Worm (Caenorhabditis elegans): ENCODE results near the gene daf-31.

Gene daf-31

ce11 chrIV:8333554-8333953 is 43.5 kb downstream of the daf-31 start:
- TF ChIP-seq ama-1 (optimal IDR thresholded peaks at IDR 0.05), result peak; percentile 97
- TF ChIP-seq tbx-37 (GFP tag; conservative IDR thresholded peaks at IDR 0.05), result no peak
- no peak for TF ChIP-seq hmbx-1 (tag; optimal IDR thresholded peaks at IDR 0.05)
- TF ChIP-seq aly-1 (tag; optimal IDR thresholded peaks at IDR 0.05), result peak; percentile 47

DNA sequence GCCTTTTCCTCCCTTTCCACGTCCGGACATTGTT is 43.7 kb downstream of the daf-31 start, which contains the start of gene his-31:
Gene his-31, minus strand, starts transcription at position 30 of the 34 bp plus-strand sequence.
- TF ChIP-seq tbx-11 (GFP tag; IDR thresholded peaks at IDR 0.05) (no peak), sea-1 (GFP tag; conservative IDR thresholded peaks at IDR 0.05) (no peak), flt-1 (GFP tag; IDR thresholded peaks at IDR 0.05) (no peak), ets-7 (tag; optimal IDR thresholded peaks at IDR 0.05) (no peak), tbx-37 (GFP tag; conservative IDR thresholded peaks at IDR 0.05) (no peak), F13C5.2 (tag; optimal IDR thresholded peaks at IDR 0.05) (no peak), B0310.2 (tag; optimal IDR thresholded peaks at IDR 0.05) (no peak), ceh-13 (GFP tag; optimal IDR thresholded peaks at IDR 0.05) (no peak), aly-1 (tag; optimal IDR thresholded peaks at IDR 0.05) (no peak), hmbx-1 (tag; optimal IDR thresholded peaks at IDR 0.05) (no peak)

ce11 chrIV:8333988-8334863 is 44.2 kb downstream of the daf-31 start, which contains the start of gene his-32:
TSS of gene his-32 (plus strand) at chrIV:8334305.
- TF ChIP-seq pes-1 (GFP tag; IDR thresholded peaks at IDR 0.05) (peak; percentile 76), hmg-4 (GFP tag; optimal IDR thresholded peaks at IDR 0.05) (peak; percentile 41), tra-4 (tag; optimal IDR thresholded peaks at IDR 0.05) (peak; percentile 25), ama-1 (optimal IDR thresholded peaks at IDR 0.05) (peak; percentile 99), tbx-11 (GFP tag; IDR thresholded peaks at IDR 0.05) (no peak), ceh-36 (tag; optimal IDR thresholded peaks at IDR 0.05) (peak; percentile 69), F13C5.2 (tag; optimal IDR thresholded peaks at IDR 0.05) (peak; percentile 18), B0310.2 (tag; optimal IDR thresholded peaks at IDR 0.05) (peak; percentile 88), scrt-1 (GFP tag; IDR thresholded peaks at IDR 0.05) (peak; percentile 78; the same call in 1 of the 2 replicates), ceh-13 (GFP tag; optimal IDR thresholded peaks at IDR 0.05) (no peak), ets-7 (tag; optimal IDR thresholded peaks at IDR 0.05) (no peak), hmbx-1 (tag; optimal IDR thresholded peaks at IDR 0.05) (peak; percentile 60), sea-1 (GFP tag; conservative IDR thresholded peaks at IDR 0.05) (peak; percentile 67; the same call in 1 of the 2 replicates), tbx-37 (GFP tag; conservative IDR thresholded peaks at IDR 0.05) (no peak), aly-1 (tag; optimal IDR thresholded peaks at IDR 0.05) (peak; percentile 100), flt-1 (GFP tag; IDR thresholded peaks at IDR 0.05) (peak; percentile 65; the same call in 1 of the 2 replicates)

DNA sequence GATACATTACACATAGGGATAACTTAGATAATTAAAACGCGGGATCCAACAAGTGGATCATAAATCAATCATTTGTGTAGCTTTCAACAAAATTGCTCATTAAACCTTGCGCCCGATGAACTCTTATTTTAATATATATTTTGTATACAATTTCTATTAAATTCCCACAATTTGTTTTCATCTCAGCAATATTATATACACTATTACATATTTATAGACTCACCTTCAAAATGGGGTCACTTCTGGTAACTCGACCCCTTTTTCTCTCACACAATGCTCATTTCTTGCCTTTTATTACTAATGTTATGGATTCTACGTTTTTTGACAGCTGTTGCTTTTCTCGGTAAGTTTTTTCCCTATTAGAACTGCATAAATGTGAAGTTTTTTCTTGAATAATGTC is 49.6 kb downstream of the daf-31 start, which contains the start of gene lgc-6:
Gene lgc-6, plus strand, starts transcription at position 301 of the 400 bp plus-strand sequence.
- TF ChIP-seq flt-1 (GFP tag; IDR thresholded peaks at IDR 0.05) (no peak), ceh-36 (tag; optimal IDR thresholded peaks at IDR 0.05) (no peak), tbx-11 (GFP tag; IDR thresholded peaks at IDR 0.05) (no peak), sea-1 (GFP tag; conservative IDR thresholded peaks at IDR 0.05) (no peak), hmbx-1 (tag; optimal IDR thresholded peaks at IDR 0.05) (no peak), tra-4 (tag; optimal IDR thresholded peaks at IDR 0.05) (no peak), B0310.2 (tag; optimal IDR thresholded peaks at IDR 0.05) (no peak)
